Fruit fly (Drosophila melanogaster): ENCODE data around the gene CG5676.
A peak's percentile ranks its signal among the peaks of the same experiment; 100 is the strongest.

The CG5676 gene

DNA sequence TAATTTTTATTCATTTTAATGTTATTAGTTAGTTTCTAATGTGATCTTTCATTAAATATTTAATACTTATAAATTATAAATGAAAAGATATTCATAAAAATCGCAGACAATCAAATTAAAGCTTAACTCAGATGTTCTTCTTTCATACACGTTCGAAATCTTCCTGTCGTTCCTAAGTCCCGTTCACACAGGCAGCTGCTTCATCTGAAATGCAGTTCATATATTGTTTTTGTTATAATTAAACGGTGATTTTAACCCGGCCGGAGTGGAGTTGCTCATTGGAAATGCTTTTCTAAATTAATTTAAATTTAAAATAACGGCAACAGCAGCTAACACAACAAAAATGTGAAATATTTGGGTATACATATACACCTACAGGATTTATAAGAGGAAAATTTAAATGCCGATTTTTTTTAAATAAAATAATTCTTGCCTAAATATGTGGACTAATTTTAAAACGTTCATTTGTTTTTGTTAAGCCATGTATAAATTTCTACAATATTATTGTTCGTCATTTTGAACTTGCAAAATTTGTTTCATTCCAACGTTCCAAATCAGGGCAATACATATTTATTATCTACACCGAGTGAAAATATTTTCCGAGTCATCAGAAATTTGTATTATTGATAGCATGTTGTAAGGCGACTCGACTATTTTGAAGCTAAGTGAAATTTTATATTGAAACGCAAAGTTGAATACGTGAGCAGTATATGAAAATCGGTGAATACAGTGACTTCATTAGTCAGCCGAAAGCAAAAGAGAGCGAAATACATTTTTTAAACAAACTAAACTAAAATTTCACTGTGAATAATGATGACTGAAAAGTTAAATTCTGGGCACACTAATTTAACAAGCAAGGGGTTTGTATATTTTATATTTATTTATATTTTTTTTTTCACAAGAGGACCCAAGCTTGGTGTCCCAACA is 16.7 kb downstream of the CG5676 start, which contains the start of gene me31B (continued):
- no peak for TF ChIP-seq ATbp (GFP tag; optimal IDR thresholded peaks at IDR 0.05)
- no peak for TF ChIP-seq hbn (GFP tag; IDR thresholded peaks at IDR 0.05; ENCODE audit: partially characterized antibody)
- TF ChIP-seq sens-2 (GFP tag; IDR thresholded peaks at IDR 0.05): no peak
- no peak for TF ChIP-seq Oaz (GFP tag; IDR thresholded peaks at IDR 0.05)
- no peak for TF ChIP-seq CG31224 (GFP tag; IDR thresholded peaks at IDR 0.05)
- peak in 1 of 2 experiments; percentile 35 for TF ChIP-seq crp (GFP tag; optimal IDR thresholded peaks at IDR 0.05)
- TF ChIP-seq cwo (GFP tag; optimal IDR thresholded peaks at IDR 0.05): no peak
- no peak for TF ChIP-seq Dip2 (GFP tag; IDR thresholded peaks at IDR 0.05)
- no peak for TF ChIP-seq NFAT (GFP tag; IDR thresholded peaks at IDR 0.05)
- TF ChIP-seq CG17361 (GFP tag; IDR thresholded peaks at IDR 0.05): peak; percentile 70; the same call in 1 of the 3 replicates
- TF ChIP-seq insv (GFP tag; optimal IDR thresholded peaks at IDR 0.05): no peak
- TF ChIP-seq ssp (GFP tag; IDR thresholded peaks at IDR 0.05): peak; percentile 88
- no peak for TF ChIP-seq CG30403 (GFP tag; optimal IDR thresholded peaks at IDR 0.05)
- peak; percentile 97 for TF ChIP-seq CG11398 (GFP tag; optimal IDR thresholded peaks at IDR 0.05)
- no peak for TF ChIP-seq CG8924 (tag; optimal IDR thresholded peaks at IDR 0.05)
- no peak for TF ChIP-seq HmgD (GFP tag; optimal IDR thresholded peaks at IDR 0.05)
- no peak for TF ChIP-seq scrt (GFP tag; optimal IDR thresholded peaks at IDR 0.05)
- no peak for TF ChIP-seq CG17328 (GFP tag; IDR thresholded peaks at IDR 0.05)
- no peak for TF ChIP-seq vvl (GFP tag; IDR thresholded peaks at IDR 0.05)
- TF ChIP-seq chn (GFP tag; optimal IDR thresholded peaks at IDR 0.05): no peak
- no peak for TF ChIP-seq CG7556 (GFP tag; optimal IDR thresholded peaks at IDR 0.05)
- TF ChIP-seq hth (optimal IDR thresholded peaks at IDR 0.05): no peak
- TF ChIP-seq NC2α (GFP tag; optimal IDR thresholded peaks at IDR 0.05): no peak
- peak; percentile 40 for TF ChIP-seq pzg (GFP tag; optimal IDR thresholded peaks at IDR 0.05)
- TF ChIP-seq h (optimal IDR thresholded peaks at IDR 0.05): no peak
- TF ChIP-seq Xrp1 (GFP tag; IDR thresholded peaks at IDR 0.05): no peak
- no peak for TF ChIP-seq CG9609 (GFP tag; optimal IDR thresholded peaks at IDR 0.05)
- no peak for TF ChIP-seq CTCF (GFP tag; optimal IDR thresholded peaks at IDR 0.05)
- TF ChIP-seq MBD-R2 (GFP tag; IDR thresholded peaks at IDR 0.05): 0 out of 2 replicates have a peak, but pooled peaks have one; percentile 12
- no peak for TF ChIP-seq dati (GFP tag; IDR thresholded peaks at IDR 0.05)
- no peak for TF ChIP-seq CG8089 (GFP tag; optimal IDR thresholded peaks at IDR 0.05)
- TF ChIP-seq CG34422 (GFP tag; IDR thresholded peaks at IDR 0.05): no peak
- TF ChIP-seq dmrt11E (tag; optimal IDR thresholded peaks at IDR 0.05): peak; percentile 14
- TF ChIP-seq cg (GFP tag; optimal IDR thresholded peaks at IDR 0.05): no peak
- TF ChIP-seq Ada2b (GFP tag; IDR thresholded peaks at IDR 0.05): no peak
- TF ChIP-seq H2.0 (GFP tag; IDR thresholded peaks at IDR 0.05): no peak
- TF ChIP-seq CG2116 (GFP tag; optimal IDR thresholded peaks at IDR 0.05): no peak
- no peak for TF ChIP-seq Dbx (GFP tag; IDR thresholded peaks at IDR 0.05)
- TF ChIP-seq CG15479 (GFP tag; optimal IDR thresholded peaks at IDR 0.05): no peak
- peak; percentile 73 for TF ChIP-seq CG4617 (GFP tag; optimal IDR thresholded peaks at IDR 0.05; ENCODE audit: borderline replicate concordance)
- TF ChIP-seq CG6254 (GFP tag; optimal IDR thresholded peaks at IDR 0.05): no peak
- TF ChIP-seq fd96Cb (tag; optimal IDR thresholded peaks at IDR 0.05): no peak
- TF ChIP-seq sqz (GFP tag; optimal IDR thresholded peaks at IDR 0.05): no peak
- no peak for TF ChIP-seq jigr1 (GFP tag; IDR thresholded peaks at IDR 0.05)
- TF ChIP-seq sens (GFP tag): peak; percentile 9
- TF ChIP-seq HLH3B (GFP tag; IDR thresholded peaks at IDR 0.05): no peak
- peak; percentile 61 for TF ChIP-seq nmo (GFP tag; optimal IDR thresholded peaks at IDR 0.05)
- no peak for TF ChIP-seq tup (GFP tag; optimal IDR thresholded peaks at IDR 0.05)
- no peak for TF ChIP-seq CG9727 (GFP tag; optimal IDR thresholded peaks at IDR 0.05)
- TF ChIP-seq Scr (GFP tag; IDR thresholded peaks at IDR 0.05; ENCODE audit: partially characterized antibody): no peak
- no peak for TF ChIP-seq grn (GFP tag; optimal IDR thresholded peaks at IDR 0.05)

All from whole organism, embryonic.